Worm (Caenorhabditis elegans) whole organism, L3 larva: ENCODE results near the gene F23D12.2.

Experiments used
- R02D3.7 ChIP-seq: fragments of 150-350 bp; optimal IDR thresholded peaks from 2 replicates; lab custom pipeline; 2014; ENCODE audit warnings: missing biosample characterization, missing genetic modification characterization
- ZK546.5 ChIP-seq: sonication (generic microtip); optimal IDR thresholded peaks from 2 replicates; lab custom pipeline; 2017; ENCODE audit warnings: missing biosample characterization, missing genetic modification characterization
- ceh-28 ChIP-seq: fragments of 150-350 bp; optimal IDR thresholded peaks from 2 replicates; lab custom pipeline; 2014; ENCODE audit warnings: missing biosample characterization, missing genetic modification reagents, missing genetic modification characterization
- ceh-82 ChIP-seq: fragments of 150-350 bp; optimal IDR thresholded peaks from 2 replicates; lab custom pipeline; 2014; ENCODE audit warnings: missing biosample characterization, missing genetic modification characterization
- daf-12 ChIP-seq: fragments of 150-350 bp; optimal IDR thresholded peaks from 2 replicates; lab custom pipeline; 2014; ENCODE audit warnings: missing biosample characterization, missing genetic modification reagents, missing genetic modification characterization
- egl-5 ChIP-seq: fragments of 150-350 bp; optimal IDR thresholded peaks from 2 replicates; lab custom pipeline; 2017; ENCODE audit warnings: missing biosample characterization, missing genetic modification reagents, missing genetic modification characterization, inconsistent platforms
- elt-1 ChIP-seq: fragments of 150-350 bp; optimal IDR thresholded peaks from 2 replicates; lab custom pipeline; 2014; ENCODE audit warnings: missing biosample characterization, missing genetic modification characterization
- elt-2 ChIP-seq: sonication (generic microtip); optimal IDR thresholded peaks from 2 replicates; lab custom pipeline; 2016; ENCODE audit warnings: missing genetic modification reagents, mild to moderate bottlenecking, missing genetic modification characterization, missing compliant biosample characterization
- elt-3 ChIP-seq, 3 experiments: fragments of 150-350 bp in 1 of 3; sonication (generic microtip) in 2 of 3; optimal IDR thresholded peaks; 2 replicates in 2 of 3; 4 replicates in 1 of 3; lab custom pipeline; 2014 to 2017; ENCODE audit warnings: missing biosample characterization in 3 of 3, missing genetic modification characterization in 3 of 3
- eor-1 ChIP-seq, 2 experiments: fragments of 150-350 bp; optimal IDR thresholded peaks; 2 replicates each; lab custom pipeline; 2014 to 2018; ENCODE audit warnings: missing biosample characterization in 2 of 2, missing genetic modification characterization in 2 of 2
- fkh-10 ChIP-seq: sonication (generic microtip); optimal IDR thresholded peaks from 2 replicates; lab custom pipeline; 2017; ENCODE audit warnings: missing biosample characterization, missing genetic modification reagents, missing genetic modification characterization
- fos-1 ChIP-seq: fragments of 150-350 bp; optimal IDR thresholded peaks from 2 replicates; lab custom pipeline; 2014; ENCODE audit warnings: missing biosample characterization, missing genetic modification characterization
- hmg-11 ChIP-seq: sonication (generic microtip); optimal IDR thresholded peaks from 2 replicates; lab custom pipeline; 2016; ENCODE audit warnings: missing genetic modification characterization, missing compliant biosample characterization
- lin-15B ChIP-seq: fragments of 150-350 bp; optimal IDR thresholded peaks from 2 replicates; lab custom pipeline; 2014; ENCODE audit warnings: missing biosample characterization, missing genetic modification characterization
- lin-39 ChIP-seq: fragments of 150-350 bp; optimal IDR thresholded peaks from 2 replicates; lab custom pipeline; 2018; ENCODE audit warnings: missing biosample characterization, missing genetic modification reagents, missing genetic modification characterization
- lsy-12 ChIP-seq: sonication (generic microtip); optimal IDR thresholded peaks from 2 replicates; lab custom pipeline; 2016; ENCODE audit warnings: mild to moderate bottlenecking, missing genetic modification characterization, missing compliant biosample characterization
- mdl-1 ChIP-seq: fragments of 150-350 bp; optimal IDR thresholded peaks from 2 replicates; lab custom pipeline; 2014; ENCODE audit warnings: missing biosample characterization, missing genetic modification characterization
- mml-1 ChIP-seq: fragments of 150-350 bp; sonication (generic microtip); optimal IDR thresholded peaks from 3 replicates; lab custom pipeline; 2014; ENCODE audit warnings: missing biosample characterization, missing genetic modification characterization
- nfya-1 ChIP-seq: sonication (generic microtip); optimal IDR thresholded peaks from 2 replicates; lab custom pipeline; 2017; ENCODE audit warnings: missing genetic modification characterization, mild to moderate bottlenecking, missing compliant biosample characterization, antibody characterized with exemption, moderate library complexity; ENCODE audit not compliant: insufficient read depth
- nhr-11 ChIP-seq: fragments of 150-350 bp; optimal IDR thresholded peaks from 2 replicates; lab custom pipeline; 2014; ENCODE audit warnings: missing biosample characterization, missing genetic modification characterization
- nhr-12 ChIP-seq: fragments of 150-350 bp; optimal IDR thresholded peaks from 2 replicates; lab custom pipeline; 2014; ENCODE audit warnings: missing biosample characterization, missing genetic modification characterization
- nhr-237 ChIP-seq: fragments of 150-350 bp; optimal IDR thresholded peaks from 2 replicates; lab custom pipeline; 2014; ENCODE audit warnings: missing biosample characterization, missing genetic modification characterization
- nhr-25 ChIP-seq: sonication (generic microtip); optimal IDR thresholded peaks from 2 replicates; lab custom pipeline; 2017; ENCODE audit warnings: missing biosample characterization, missing genetic modification characterization
- nhr-28 ChIP-seq: fragments of 150-350 bp; optimal IDR thresholded peaks from 2 replicates; lab custom pipeline; 2014; ENCODE audit warnings: missing biosample characterization, missing genetic modification characterization
- nhr-43 ChIP-seq: sonication (generic microtip); optimal IDR thresholded peaks from 2 replicates; lab custom pipeline; 2016; ENCODE audit warnings: mild to moderate bottlenecking, missing genetic modification characterization, missing compliant biosample characterization; ENCODE audit not compliant: poor library complexity, severe bottlenecking
- nhr-76 ChIP-seq: fragments of 150-350 bp; sonication (generic microtip); optimal IDR thresholded peaks from 5 replicates; lab custom pipeline; 2014; ENCODE audit warnings: missing biosample characterization, missing genetic modification characterization
- nhr-77 ChIP-seq: fragments of 150-350 bp; optimal IDR thresholded peaks from 2 replicates; lab custom pipeline; 2014; ENCODE audit warnings: missing biosample characterization, missing genetic modification characterization
- pha-4 ChIP-seq: fragments of 150-350 bp; optimal IDR thresholded peaks from 2 replicates; lab custom pipeline; 2014; ENCODE audit warnings: missing biosample characterization, missing genetic modification reagents, missing genetic modification characterization
- pqm-1 ChIP-seq: fragments of 150-350 bp; optimal IDR thresholded peaks from 2 replicates; lab custom pipeline; 2017; ENCODE audit warnings: missing biosample characterization, missing genetic modification characterization, inconsistent platforms
- tbx-2 ChIP-seq: sonication (generic microtip); optimal IDR thresholded peaks from 2 replicates; lab custom pipeline; 2016; ENCODE audit warnings: mild to moderate bottlenecking, missing genetic modification characterization, missing compliant biosample characterization
- unc-39 ChIP-seq: sonication (generic microtip); optimal IDR thresholded peaks from 4 replicates; lab custom pipeline; 2017; ENCODE audit warnings: missing biosample characterization, missing genetic modification characterization
- unc-62 ChIP-seq: fragments of 150-350 bp; sonication (generic microtip); optimal IDR thresholded peaks from 4 replicates; lab custom pipeline; 2014; ENCODE audit warnings: missing biosample characterization, missing genetic modification reagents, missing genetic modification characterization
- zag-1 ChIP-seq: fragments of 150-350 bp; optimal IDR thresholded peaks from 2 replicates; lab custom pipeline; 2014; ENCODE audit warnings: missing biosample characterization, missing genetic modification characterization
- ztf-4 ChIP-seq: fragments of 150-350 bp; optimal IDR thresholded peaks from 2 replicates; lab custom pipeline; 2014; ENCODE audit warnings: missing biosample characterization, missing genetic modification characterization

Gene F23D12.2

ce11 chrX:14465593-14465992 lies 44.2 kb upstream of the F23D12.2 start, which contains the start of gene M163.22:
Gene M163.22 (plus strand): TSS chrX:14465893.
- TF ChIP-seq mdl-1 (no peak), nhr-77 (tag; lab: Kevin White, UChicago) (no peak), lsy-12 (tag; lab: Kevin White, UChicago) (no peak), daf-12 (tag; lab: Kevin White, UChicago) (no peak), fos-1 (tag; lab: Kevin White, UChicago) (no peak)
- TF ChIP-seq, all 47 proteins: peak for 0

DNA sequence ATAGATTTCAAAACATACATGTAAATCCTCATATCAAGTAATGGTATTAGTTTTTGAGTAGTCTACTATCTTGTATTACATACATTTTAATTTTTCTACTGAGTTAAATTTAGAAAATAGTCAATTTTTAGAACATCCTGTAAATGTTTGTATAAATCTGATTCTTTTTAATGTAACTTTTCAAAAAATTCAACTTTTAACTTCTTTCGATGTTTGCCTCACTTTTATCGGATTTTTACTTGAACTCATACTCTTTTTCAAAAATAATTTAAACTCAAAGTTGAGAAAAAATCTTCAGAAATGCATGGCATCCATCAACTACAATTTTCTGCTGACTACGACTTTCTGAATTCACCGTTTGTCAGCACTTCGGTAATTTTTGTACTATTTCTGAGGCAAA lies 43.1 kb upstream of the F23D12.2 start, which contains the start of gene M163.7:
M163.7 (plus strand) TSS at position 301 of the 400 bp plus-strand sequence.
- TF ChIP-seq elt-1 (tag; lab: Kevin White, UChicago) (no peak), pqm-1 (no peak), ztf-4 (tag; lab: Kevin White, UChicago) (no peak), nhr-76 (tag; lab: Kevin White, UChicago) (no peak), unc-62 (no peak), nhr-237 (tag; lab: Kevin White, UChicago) (no peak), nhr-12 (tag; lab: Kevin White, UChicago) (no peak), zag-1 (no peak), R02D3.7 (tag; lab: Kevin White, UChicago) (no peak), ceh-28 (tag; lab: Kevin White, UChicago) (no peak), elt-3 (tag; optimal IDR thresholded peaks at IDR 0.05; lab: Kevin White, UChicago) (no peak), pha-4 (tag; lab: Kevin White, UChicago) (no peak), hmg-11 (tag; lab: Kevin White, UChicago) (no peak), mml-1 (tag; lab: Kevin White, UChicago) (no peak), egl-5 (tag; lab: Kevin White, UChicago) (no peak)
- TF ChIP-seq, all 47 proteins: peak for 0

ce11 chrX:14460412-14460811 lies 39.0 kb upstream of the F23D12.2 start, which contains the start of gene Y66C5A.2:
Gene Y66C5A.2 (plus strand): TSS chrX:14460712.
- TF ChIP-seq eor-1 (tag; optimal IDR thresholded peaks at IDR 0.05; lab: Kevin White, UChicago) (no peak), nhr-237 (tag; lab: Kevin White, UChicago) (no peak), nhr-11 (tag; lab: Kevin White, UChicago) (no peak), daf-12 (tag; lab: Kevin White, UChicago) (no peak), ZK546.5 (tag; lab: Kevin White, UChicago) (no peak), ceh-82 (no peak), nhr-25 (tag; lab: Kevin White, UChicago) (no peak), lin-39 (tag; lab: Kevin White, UChicago) (no peak), ztf-4 (tag; lab: Kevin White, UChicago) (no peak), pha-4 (tag; lab: Kevin White, UChicago) (no peak), fos-1 (tag; lab: Kevin White, UChicago) (no peak), tbx-2 (tag; lab: Kevin White, UChicago) (no peak)

DNA sequence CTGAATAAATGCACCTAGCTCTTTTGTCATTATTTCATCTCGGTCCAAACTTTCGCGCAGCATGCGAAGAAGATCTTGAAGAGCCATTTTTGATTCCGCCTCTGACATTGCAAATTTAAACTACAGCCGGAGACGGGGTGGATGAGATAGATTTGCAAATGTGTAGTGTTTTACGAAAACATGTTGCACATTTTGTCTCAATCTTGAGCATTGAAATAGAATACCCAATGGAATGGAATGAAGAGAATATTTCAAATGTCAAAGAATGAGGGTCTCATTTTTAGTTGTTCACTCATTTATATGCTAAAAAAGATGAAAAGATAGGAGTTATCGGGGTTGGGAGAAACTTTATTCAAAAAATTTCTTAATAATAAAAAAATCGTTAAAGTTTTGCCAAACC lies 34.0 kb upstream of the F23D12.2 start, which contains the start of gene Y66C5A.1:
Y66C5A.1 (minus strand) TSS at position 101 of the 400 bp plus-strand sequence.
- TF ChIP-seq ZK546.5 (tag; lab: Kevin White, UChicago), result no peak
- no peak for TF ChIP-seq nfya-1 (tag; lab: Kevin White, UChicago)
- no peak for TF ChIP-seq nhr-28 (tag; lab: Kevin White, UChicago)
- TF ChIP-seq, all 47 proteins: peak for 0

DNA sequence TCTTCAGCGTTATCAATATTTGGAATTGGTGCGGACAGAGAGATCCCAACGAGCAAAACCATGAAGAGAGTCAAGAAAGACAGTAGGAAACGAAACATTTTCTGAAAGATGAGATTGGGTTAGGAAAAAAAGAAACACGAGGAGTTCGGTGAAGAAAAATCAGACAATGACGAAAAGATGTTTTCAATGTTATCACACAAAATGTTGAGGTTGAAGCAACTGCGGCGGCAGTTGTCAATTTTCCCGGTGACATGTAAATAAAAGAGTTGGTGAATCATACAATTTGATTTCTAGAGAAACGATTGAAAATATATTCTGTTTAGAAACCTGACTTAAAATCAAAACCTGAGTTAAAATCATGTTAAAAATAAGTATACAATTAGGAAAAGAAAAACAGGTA lies 32.4 kb upstream of the F23D12.2 start, which contains the start of gene F23D12.7:
F23D12.7 (minus strand) TSS at position 101 of the 400 bp plus-strand sequence.
- no peak for TF ChIP-seq pha-4 (tag; lab: Kevin White, UChicago)
- no peak for TF ChIP-seq nhr-43 (tag; lab: Kevin White, UChicago)
- TF ChIP-seq nhr-11 (tag; lab: Kevin White, UChicago), result no peak

DNA sequence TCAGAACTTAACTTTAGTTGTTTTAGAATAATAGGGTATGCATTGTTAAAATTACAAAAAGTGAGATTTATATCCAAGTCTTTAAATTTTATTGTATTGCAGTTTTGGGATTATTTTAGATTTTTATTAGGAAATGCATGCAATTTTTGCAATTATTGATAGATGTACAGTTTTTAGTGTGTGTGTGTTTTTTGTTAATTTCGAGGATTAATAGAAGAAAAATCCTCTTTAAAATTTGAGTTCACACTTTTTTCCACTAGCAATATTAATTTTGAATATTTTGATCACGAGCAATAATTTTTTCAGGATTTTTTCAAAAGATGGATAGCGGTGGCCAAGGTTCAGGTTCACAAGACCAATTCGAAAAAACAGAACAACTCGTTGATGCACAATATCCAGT lies 26.5 kb upstream of the F23D12.2 start, which contains the start of gene jmjd-3.2:
jmjd-3.2 (plus strand) TSS at position 301 of the 400 bp plus-strand sequence.
- TF ChIP-seq lin-15B (tag; lab: Kevin White, UChicago) (no peak), zag-1 (no peak), tbx-2 (tag; lab: Kevin White, UChicago) (no peak), unc-39 (tag; lab: Kevin White, UChicago) (no peak), fkh-10 (GFP tag; lab: Kevin White, UChicago) (no peak), nhr-77 (tag; lab: Kevin White, UChicago) (no peak), mdl-1 (no peak), nhr-28 (tag; lab: Kevin White, UChicago) (no peak), elt-2 (no peak), nhr-43 (tag; lab: Kevin White, UChicago) (no peak), pha-4 (tag; lab: Kevin White, UChicago) (no peak), ceh-82 (no peak)
